Fruit fly (Drosophila melanogaster): ENCODE measurements around the gene CG5250.

The CG5250 gene

dm6 chr3R:19223369-19223768 is 5.7 kb downstream of the CG5250 start:
- no peak for TF ChIP-seq oc (tag; optimal IDR thresholded peaks at IDR 0.05)
- TF ChIP-seq croc (GFP tag; conservative IDR thresholded peaks at IDR 0.05): no peak
- peak; percentile 38 for TF ChIP-seq Vsx1 (GFP tag; optimal IDR thresholded peaks at IDR 0.05)
- TF ChIP-seq Nf-YA (GFP tag; IDR thresholded peaks at IDR 0.05): no peak
- TF ChIP-seq Fer1 (GFP tag; optimal IDR thresholded peaks at IDR 0.05): peak; percentile 48
- no peak for TF ChIP-seq CG11456 (GFP tag; IDR thresholded peaks at IDR 0.05)
- TF ChIP-seq slou (GFP tag; optimal IDR thresholded peaks at IDR 0.05): no peak
- no peak for TF ChIP-seq CG17186 (GFP tag; optimal IDR thresholded peaks at IDR 0.05)
- peak; percentile 3 for TF ChIP-seq Hand (GFP tag; optimal IDR thresholded peaks at IDR 0.05)
- peak; percentile 36; the same call in 1 of the 2 replicates for TF ChIP-seq Adf1 (GFP tag; IDR thresholded peaks at IDR 0.05)
- no peak for TF ChIP-seq CG6654 (GFP tag; optimal IDR thresholded peaks at IDR 0.05)
- peak; percentile 91 for TF ChIP-seq crol (GFP tag; IDR thresholded peaks at IDR 0.05)
- no peak for TF ChIP-seq CrebB (tag; optimal IDR thresholded peaks at IDR 0.05)
- TF ChIP-seq sqz (GFP tag; optimal IDR thresholded peaks at IDR 0.05): peak; percentile 42
- TF ChIP-seq vnd (GFP tag; IDR thresholded peaks at IDR 0.05; ENCODE audit: partially characterized antibody): no peak
- no peak for TF ChIP-seq MESR4 (GFP tag; optimal IDR thresholded peaks at IDR 0.05)
- no peak for TF ChIP-seq CG2889 (GFP tag; IDR thresholded peaks at IDR 0.05)
- peak; percentile 75 for TF ChIP-seq Deaf1 (tag; optimal IDR thresholded peaks at IDR 0.05)
- TF ChIP-seq ase (GFP tag; IDR thresholded peaks at IDR 0.05): no peak
- TF ChIP-seq Pdp1 (GFP tag; optimal IDR thresholded peaks at IDR 0.05): no peak
- TF ChIP-seq CG12299 (tag; optimal IDR thresholded peaks at IDR 0.05): no peak
- peak; percentile 26 for TF ChIP-seq Nf-YB (GFP tag; optimal IDR thresholded peaks at IDR 0.05)
- TF ChIP-seq ems (GFP tag; optimal IDR thresholded peaks at IDR 0.05): no peak
- no peak for TF ChIP-seq tin (GFP tag; optimal IDR thresholded peaks at IDR 0.05)
- TF ChIP-seq bowl (GFP tag; IDR thresholded peaks at IDR 0.05): no peak
- TF ChIP-seq Drgx (GFP tag; IDR thresholded peaks at IDR 0.05): peak; percentile 16; the same call in 1 of the 2 replicates
- TF ChIP-seq Eip74EF (GFP tag; optimal IDR thresholded peaks at IDR 0.05): peak in 1 of 2 experiments; percentile 59
- TF ChIP-seq Atf6 (GFP tag; IDR thresholded peaks at IDR 0.05): peak; percentile 44
- TF ChIP-seq caup (GFP tag; optimal IDR thresholded peaks at IDR 0.05; ENCODE audit: severe bottlenecking): peak; percentile 66
- TF ChIP-seq Awh (GFP tag; IDR thresholded peaks at IDR 0.05): no peak
- TF ChIP-seq z (GFP tag; IDR thresholded peaks at IDR 0.05): no peak
- TF ChIP-seq ewg (GFP tag; optimal IDR thresholded peaks at IDR 0.05): no peak
- TF ChIP-seq chinmo (GFP tag; IDR thresholded peaks at IDR 0.05; ENCODE audit: partially characterized antibody): peak; percentile 91; the same call in 3 of the 4 replicates
- no peak for TF ChIP-seq yki (optimal IDR thresholded peaks at IDR 0.05)
- TF ChIP-seq CG8765 (GFP tag; IDR thresholded peaks at IDR 0.05): no peak
- TF ChIP-seq CG1233 (GFP tag; optimal IDR thresholded peaks at IDR 0.05): no peak
- TF ChIP-seq crp (GFP tag; optimal IDR thresholded peaks at IDR 0.05): no peak
- TF ChIP-seq lov (optimal IDR thresholded peaks at IDR 0.05): no peak
- TF ChIP-seq lov (GFP tag; IDR thresholded peaks at IDR 0.05): no peak
- TF ChIP-seq CG7987 (GFP tag; optimal IDR thresholded peaks at IDR 0.05): peak; percentile 17
- TF ChIP-seq ato (GFP tag; IDR thresholded peaks at IDR 0.05; ENCODE audit: partially characterized antibody): no peak
- no peak for TF ChIP-seq unc-4 (GFP tag; IDR thresholded peaks at IDR 0.05; ENCODE audit: partially characterized antibody)
- peak; percentile 25 for TF ChIP-seq Hmr (GFP tag; optimal IDR thresholded peaks at IDR 0.05)
- 0 out of 2 replicates have a peak, but pooled peaks have one; percentile 11 for TF ChIP-seq inv (GFP tag; IDR thresholded peaks at IDR 0.05; ENCODE audit: partially characterized antibody)
- TF ChIP-seq abd-A (tag; optimal IDR thresholded peaks at IDR 0.05): peak; percentile 51
- no peak for TF ChIP-seq da (GFP tag; optimal IDR thresholded peaks at IDR 0.05)
- no peak for TF ChIP-seq Dll (GFP tag; IDR thresholded peaks at IDR 0.05; ENCODE audit: partially characterized antibody)
- TF ChIP-seq gem (tag; optimal IDR thresholded peaks at IDR 0.05): no peak
- no peak for TF ChIP-seq zen (tag; optimal IDR thresholded peaks at IDR 0.05)
- TF ChIP-seq tx (GFP tag; optimal IDR thresholded peaks at IDR 0.05): no peak
